Fruit fly (Drosophila melanogaster): Measurements from ENCODE around the gene Cyt-c-d.

Gene Cyt-c-d

DNA sequence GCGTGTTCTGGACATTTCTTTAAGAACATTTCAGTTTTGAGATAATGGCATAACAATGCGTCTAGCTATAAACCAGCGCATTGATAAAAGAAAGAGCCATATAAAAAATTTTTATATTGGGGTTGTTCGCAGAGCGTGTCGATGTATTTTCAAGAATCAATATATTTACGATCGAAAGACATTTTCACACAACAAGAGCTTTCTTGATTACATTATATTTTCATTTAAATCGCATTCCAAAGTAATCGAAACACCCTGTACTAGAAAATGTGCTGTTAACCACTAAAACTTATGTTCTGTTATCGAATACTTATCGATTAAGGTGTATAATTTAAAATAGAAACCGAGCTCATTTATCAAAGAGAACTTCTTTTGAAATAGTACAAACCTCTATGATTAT is 11.9 kb upstream of the Cyt-c-d start (continued):
- TF ChIP-seq CG31627 (GFP tag; optimal IDR thresholded peaks at IDR 0.05) = peak; percentile 38
- no peak for TF ChIP-seq CG34406 (GFP tag; optimal IDR thresholded peaks at IDR 0.05)
- TF ChIP-seq CG8119 (GFP tag; IDR thresholded peaks at IDR 0.05) = no peak; the same call in 1 of the 3 replicates
- TF ChIP-seq CG16779 (tag; optimal IDR thresholded peaks at IDR 0.05) = no peak
- peak; percentile 62 for TF ChIP-seq Hr4 (GFP tag; optimal IDR thresholded peaks at IDR 0.05)
- peak; percentile 37 for TF ChIP-seq lz (GFP tag; optimal IDR thresholded peaks at IDR 0.05)
- TF ChIP-seq fkh (GFP tag; optimal IDR thresholded peaks at IDR 0.05) = no peak
- TF ChIP-seq CG3032 (tag; optimal IDR thresholded peaks at IDR 0.05) = no peak
- peak; percentile 21 for TF ChIP-seq dsx (GFP tag; optimal IDR thresholded peaks at IDR 0.05; ENCODE audit: poor library complexity, severe bottlenecking)
- peak; percentile 24 for TF ChIP-seq cyc (GFP tag; optimal IDR thresholded peaks at IDR 0.05)
- peak; percentile 55 for TF ChIP-seq OdsH (GFP tag; optimal IDR thresholded peaks at IDR 0.05)
- TF ChIP-seq CG11762 (GFP tag; optimal IDR thresholded peaks at IDR 0.05; ENCODE audit: insufficient read depth) = no peak
- TF ChIP-seq Smox (GFP tag; optimal IDR thresholded peaks at IDR 0.05) = peak; percentile 43
- TF ChIP-seq Hr39 (GFP tag; optimal IDR thresholded peaks at IDR 0.05) = peak; percentile 25
- TF ChIP-seq CG8632 (GFP tag; optimal IDR thresholded peaks at IDR 0.05) = peak; percentile 10
- no peak for TF ChIP-seq vri (GFP tag; optimal IDR thresholded peaks at IDR 0.05)
- TF ChIP-seq CG11294 (GFP tag; IDR thresholded peaks at IDR 0.05) = no peak
- peak; percentile 18 for TF ChIP-seq CG11902 (GFP tag; optimal IDR thresholded peaks at IDR 0.05)
- no peak for TF ChIP-seq Eip93F (GFP tag; optimal IDR thresholded peaks at IDR 0.05)
- TF ChIP-seq salr (GFP tag; optimal IDR thresholded peaks at IDR 0.05) = peak in 1 of 2 experiments; percentile 6
- TF ChIP-seq fd85E (GFP tag; optimal IDR thresholded peaks at IDR 0.05) = no peak
- TF ChIP-seq Hr38 (GFP tag; optimal IDR thresholded peaks at IDR 0.05) = no peak
- no peak for TF ChIP-seq spab (GFP tag; optimal IDR thresholded peaks at IDR 0.05)
- TF ChIP-seq Ets21C (GFP tag; optimal IDR thresholded peaks at IDR 0.05) = peak; percentile 43
- peak; percentile 63 for TF ChIP-seq pdm3 (GFP tag; optimal IDR thresholded peaks at IDR 0.05)
- TF ChIP-seq CG15336 (GFP tag; IDR thresholded peaks at IDR 0.05) = peak; percentile 34; the same call in 1 of the 2 replicates
- peak; percentile 18 for TF ChIP-seq CG6792 (GFP tag; optimal IDR thresholded peaks at IDR 0.05)

DNA sequence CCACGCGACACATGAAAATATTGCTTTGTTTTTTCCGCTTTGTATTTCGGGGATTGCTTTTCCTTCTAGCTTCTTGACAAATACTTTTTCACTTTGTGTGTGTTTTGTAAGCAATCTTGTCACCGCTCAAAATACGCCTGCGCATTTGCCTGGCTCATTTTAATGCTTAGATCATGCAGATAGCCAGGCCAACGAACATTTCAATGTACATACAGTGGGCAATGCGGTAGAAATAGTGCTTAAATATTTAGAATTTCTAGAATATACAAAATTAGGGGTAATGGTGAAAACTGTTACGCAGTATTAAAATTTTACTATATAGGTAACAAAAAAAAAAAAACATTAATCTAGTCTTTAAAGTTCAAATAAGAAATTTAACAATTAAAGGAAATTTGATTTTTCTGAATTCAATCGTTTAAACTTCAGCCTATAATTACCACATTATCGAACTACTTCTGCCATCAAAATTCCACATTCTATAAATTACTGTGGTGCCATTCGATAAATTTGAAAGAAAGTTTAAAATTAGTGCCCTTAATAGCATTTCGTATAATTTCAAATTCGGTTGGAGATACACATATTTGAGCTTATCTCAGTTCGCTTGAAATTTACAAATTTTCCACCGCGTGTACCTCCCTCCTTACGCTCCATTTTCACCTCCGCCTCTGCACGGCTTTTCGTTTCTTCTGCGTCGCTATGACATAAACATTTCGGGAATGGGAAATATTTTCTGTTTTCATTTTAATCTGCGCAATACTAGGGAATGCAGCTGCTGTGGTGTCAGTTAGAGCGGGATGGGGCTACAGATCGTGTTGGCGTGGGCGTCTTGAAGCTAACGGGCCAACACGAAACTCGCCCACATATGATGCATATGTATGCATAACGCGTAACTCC is 8.6 kb upstream of the Cyt-c-d start:
- TF ChIP-seq CG6276 (GFP tag; optimal IDR thresholded peaks at IDR 0.05) = no peak
- TF ChIP-seq lz (GFP tag; optimal IDR thresholded peaks at IDR 0.05) = no peak
- TF ChIP-seq Eip78C (GFP tag) = peak; percentile 56
- no peak for TF ChIP-seq OdsH (GFP tag; optimal IDR thresholded peaks at IDR 0.05)
- no peak for TF ChIP-seq Met (GFP tag; optimal IDR thresholded peaks at IDR 0.05)
- no peak for TF ChIP-seq CG6808 (GFP tag; optimal IDR thresholded peaks at IDR 0.05)
- peak; percentile 9 for TF ChIP-seq CG32006 (GFP tag; optimal IDR thresholded peaks at IDR 0.05)
- TF ChIP-seq CG6163 (GFP tag; IDR thresholded peaks at IDR 0.05) = 0 out of 3 replicates have a peak, but pooled peaks have one; percentile 36
- peak; percentile 47 for TF ChIP-seq Hr4 (GFP tag; optimal IDR thresholded peaks at IDR 0.05)

DNA sequence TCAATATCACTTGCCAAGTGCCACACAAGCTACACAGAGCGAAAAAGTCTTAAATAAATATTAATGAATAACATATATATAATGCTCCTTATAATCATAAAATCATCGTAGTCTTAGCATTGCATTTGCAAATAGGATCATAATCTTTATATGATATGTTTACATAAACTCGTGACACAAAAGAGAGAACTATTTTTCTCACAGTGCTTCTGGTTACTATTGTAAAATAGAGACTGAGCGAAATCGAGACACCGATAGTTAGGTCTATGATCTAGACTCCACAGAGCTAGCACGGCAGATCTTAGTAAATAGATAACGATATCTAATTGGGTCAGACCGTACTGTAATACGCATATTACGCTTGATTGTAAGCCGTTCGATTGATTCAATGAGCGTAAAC is 6.0 kb upstream of the Cyt-c-d start:
- TF ChIP-seq CG34406 (GFP tag; optimal IDR thresholded peaks at IDR 0.05) = no peak
- peak; percentile 48 for TF ChIP-seq CG10631 (GFP tag; optimal IDR thresholded peaks at IDR 0.05)
- peak; percentile 63 for TF ChIP-seq achi (GFP tag; optimal IDR thresholded peaks at IDR 0.05)
- TF ChIP-seq CG4318 (GFP tag; optimal IDR thresholded peaks at IDR 0.05) = peak; percentile 78
- TF ChIP-seq pdm3 (GFP tag; optimal IDR thresholded peaks at IDR 0.05) = peak; percentile 27
- no peak for TF ChIP-seq CG3032 (tag; optimal IDR thresholded peaks at IDR 0.05)
- no peak for TF ChIP-seq svp (GFP tag)
- TF ChIP-seq Hr4 (GFP tag; optimal IDR thresholded peaks at IDR 0.05) = peak; percentile 79
- no peak for TF ChIP-seq CG9139 (GFP tag; optimal IDR thresholded peaks at IDR 0.05)
- peak; percentile 92 for TF ChIP-seq CG15336 (GFP tag; IDR thresholded peaks at IDR 0.05)
- no peak for TF ChIP-seq vri (GFP tag; optimal IDR thresholded peaks at IDR 0.05)
- peak; percentile 82 for TF ChIP-seq CG6163 (GFP tag; IDR thresholded peaks at IDR 0.05)
- peak in 1 of 2 experiments; percentile 51 for TF ChIP-seq salr (GFP tag; optimal IDR thresholded peaks at IDR 0.05)
- TF ChIP-seq dac (GFP tag; optimal IDR thresholded peaks at IDR 0.05) = peak; percentile 42
- no peak for TF ChIP-seq Eip93F (GFP tag; optimal IDR thresholded peaks at IDR 0.05)
- TF ChIP-seq acj6 (GFP tag; optimal IDR thresholded peaks at IDR 0.05) = peak; percentile 16
- TF ChIP-seq OdsH (GFP tag; optimal IDR thresholded peaks at IDR 0.05) = peak; percentile 45
- peak; percentile 81 for TF ChIP-seq Eip78C (GFP tag)
- TF ChIP-seq Ets96B (tag; optimal IDR thresholded peaks at IDR 0.05) = peak; percentile 20
- TF ChIP-seq CG32006 (GFP tag; optimal IDR thresholded peaks at IDR 0.05) = peak; percentile 84
- TF ChIP-seq Ets21C (GFP tag; optimal IDR thresholded peaks at IDR 0.05) = no peak
- TF ChIP-seq esn (GFP tag; optimal IDR thresholded peaks at IDR 0.05) = no peak
- TF ChIP-seq lz (GFP tag; optimal IDR thresholded peaks at IDR 0.05) = no peak
- TF ChIP-seq CG8632 (GFP tag; optimal IDR thresholded peaks at IDR 0.05) = no peak
- TF ChIP-seq CG6792 (GFP tag; optimal IDR thresholded peaks at IDR 0.05) = no peak
- TF ChIP-seq spab (GFP tag; optimal IDR thresholded peaks at IDR 0.05) = no peak
- peak; percentile 70 for TF ChIP-seq eg (GFP tag; IDR thresholded peaks at IDR 0.05)
- TF ChIP-seq Met (GFP tag; optimal IDR thresholded peaks at IDR 0.05) = no peak
- TF ChIP-seq CG3919 (GFP tag; optimal IDR thresholded peaks at IDR 0.05) = peak; percentile 36
